Fruit fly (Drosophila melanogaster) whole organism: ENCODE results near the gene grn.

Source experiments
- CG8478 ChIP-seq: fragments of >200 bp; optimal IDR thresholded peaks from 2 replicates; lab custom pipeline; 2018; ENCODE audit warnings: inconsistent platforms
- Dll ChIP-seq: fragments of >200 bp; optimal IDR thresholded peaks from 2 replicates; lab custom pipeline; 2017
- EcR ChIP-seq, 2 experiments: fragments of >200 bp; optimal IDR thresholded peaks; 2 replicates each; lab custom pipeline; 2017; ENCODE audit warnings: missing biosample characterization in 2 of 2, missing genetic modification characterization in 2 of 2, missing genetic modification reagents in 2 of 2
- pan ChIP-seq: fragments of >200 bp; optimal IDR thresholded peaks from 2 replicates; lab custom pipeline; 2017
- psq ChIP-seq: fragments of >200 bp; optimal IDR thresholded peaks from 2 replicates; lab custom pipeline; 2017
- usp ChIP-seq: fragments of >200 bp; optimal IDR thresholded peaks from 2 replicates; lab custom pipeline; 2017; ENCODE audit warnings: missing biosample characterization, missing genetic modification characterization, mixed read lengths

grn gene

dm6 chr3R:8155735-8156670 is 25.2 kb downstream of the grn start:
- TF ChIP-seq pan (lab: Kevin White, UChicago) (no peak), CG8478 (lab: Kevin White, UChicago) (no peak), Dll (lab: Kevin White, UChicago) (no peak), usp (GFP tag; lab: Kevin White, UChicago) (no peak), EcR (GFP tag; optimal IDR thresholded peaks at IDR 0.05; lab: Kevin White, UChicago) (no peak), psq (lab: Kevin White, UChicago) (no peak)

- TF ChIP-seq EcR (GFP tag; optimal IDR thresholded peaks at IDR 0.05; lab: Kevin White, UChicago): no peak
- TF ChIP-seq usp (GFP tag; lab: Kevin White, UChicago): no peak
- TF ChIP-seq Dll (lab: Kevin White, UChicago): no peak
- TF ChIP-seq pan (lab: Kevin White, UChicago): no peak
Measured at dm6 chr3R:8153958-8154606, 27.2 kb downstream of the grn start.

dm6 chr3R:8152578-8153191 is 28.6 kb downstream of the grn start:
- no peak for TF ChIP-seq pan (lab: Kevin White, UChicago)
- TF ChIP-seq EcR (GFP tag; optimal IDR thresholded peaks at IDR 0.05; lab: Kevin White, UChicago): no peak

- TF ChIP-seq usp (GFP tag; lab: Kevin White, UChicago): no peak
Measured at dm6 chr3R:8151163-8151562, 30.1 kb downstream of the grn start.

DNA sequence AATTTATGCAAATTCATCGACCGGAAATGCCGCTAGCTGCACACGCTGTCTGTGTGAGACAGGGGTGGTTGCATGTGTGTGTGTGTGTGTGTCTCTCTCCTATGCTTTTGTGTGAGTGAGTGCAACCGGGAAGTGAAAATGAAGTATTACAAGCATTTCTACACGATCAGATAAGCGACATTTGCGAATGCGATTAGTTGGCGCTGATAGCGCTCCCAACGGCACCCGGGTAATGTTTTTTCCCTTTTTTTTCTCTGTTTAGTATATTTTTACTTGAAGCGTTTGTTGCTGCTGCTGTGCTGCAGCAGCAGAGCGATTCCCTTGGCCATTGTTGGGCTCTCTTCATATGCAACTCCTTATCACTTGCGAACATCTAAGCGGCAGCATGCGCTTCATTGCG is 31.2 kb downstream of the grn start:
- TF ChIP-seq CG8478 (lab: Kevin White, UChicago): no peak
- no peak for TF ChIP-seq Dll (lab: Kevin White, UChicago)
- TF ChIP-seq psq (lab: Kevin White, UChicago): no peak
- TF ChIP-seq usp (GFP tag; lab: Kevin White, UChicago): no peak
- TF ChIP-seq pan (lab: Kevin White, UChicago): no peak
- no peak for TF ChIP-seq EcR (GFP tag; optimal IDR thresholded peaks at IDR 0.05; lab: Kevin White, UChicago)

DNA sequence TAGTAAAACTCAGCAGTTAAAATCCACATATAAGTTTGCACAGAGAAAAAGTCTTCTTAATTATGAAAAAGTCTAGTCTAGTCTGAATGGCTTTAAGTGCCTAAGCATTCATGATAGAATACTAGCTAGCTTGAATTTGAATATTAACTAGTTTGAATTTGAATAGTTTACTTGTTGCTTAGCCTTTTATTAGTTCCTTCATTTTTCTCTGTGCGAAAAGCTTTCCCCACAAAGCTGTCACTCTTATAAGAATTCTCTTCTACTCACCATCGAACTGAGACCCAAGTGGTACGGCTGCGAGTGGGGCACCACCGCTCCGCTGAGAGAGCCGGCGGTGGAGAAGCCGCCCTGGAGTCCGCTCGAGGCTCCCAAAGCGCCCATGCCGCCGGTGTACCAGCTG is 32.2 kb downstream of the grn start:
- TF ChIP-seq psq (lab: Kevin White, UChicago): no peak
- TF ChIP-seq pan (lab: Kevin White, UChicago): no peak
- no peak for TF ChIP-seq EcR (GFP tag; optimal IDR thresholded peaks at IDR 0.05; lab: Kevin White, UChicago)
- TF ChIP-seq usp (GFP tag; lab: Kevin White, UChicago): no peak
- no peak for TF ChIP-seq CG8478 (lab: Kevin White, UChicago)
- no peak for TF ChIP-seq Dll (lab: Kevin White, UChicago)

- no peak for TF ChIP-seq EcR (GFP tag; optimal IDR thresholded peaks at IDR 0.05; lab: Kevin White, UChicago)
- no peak for TF ChIP-seq Dll (lab: Kevin White, UChicago)
- TF ChIP-seq psq (lab: Kevin White, UChicago): no peak
- TF ChIP-seq pan (lab: Kevin White, UChicago): no peak
- TF ChIP-seq usp (GFP tag; lab: Kevin White, UChicago): no peak
- TF ChIP-seq CG8478 (lab: Kevin White, UChicago): no peak
Measured at dm6 chr3R:8146892-8147384, 34.3 kb downstream of the grn start.

- TF ChIP-seq psq (lab: Kevin White, UChicago) (no peak), Dll (lab: Kevin White, UChicago) (no peak), usp (GFP tag; lab: Kevin White, UChicago) (no peak), EcR (GFP tag; optimal IDR thresholded peaks at IDR 0.05; lab: Kevin White, UChicago) (no peak), CG8478 (lab: Kevin White, UChicago) (no peak), pan (lab: Kevin White, UChicago) (no peak)
Measured at dm6 chr3R:8145764-8146163, 35.5 kb downstream of the grn start.

DNA sequence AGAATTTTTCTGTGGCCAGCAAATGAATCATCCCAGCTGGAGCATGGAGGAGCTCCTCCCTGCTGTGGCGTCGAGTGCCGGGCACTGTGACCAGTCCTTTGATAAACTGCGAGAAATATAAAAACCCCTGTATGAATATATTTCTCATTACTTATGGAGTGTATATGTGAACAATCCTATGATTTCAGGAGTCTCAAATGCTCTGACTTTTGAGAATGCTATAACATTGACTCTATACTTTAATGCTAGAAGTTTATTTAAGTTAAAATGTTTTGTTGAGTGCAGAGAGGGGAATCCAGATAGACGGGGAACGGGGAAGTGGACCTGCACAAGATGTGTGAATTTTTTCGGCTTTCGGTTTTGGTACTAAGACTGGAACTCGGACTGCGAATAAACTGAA is 39.1 kb downstream of the grn start:
- TF ChIP-seq EcR (GFP tag; optimal IDR thresholded peaks at IDR 0.05; lab: Kevin White, UChicago): no peak
- no peak for TF ChIP-seq usp (GFP tag; lab: Kevin White, UChicago)
- TF ChIP-seq pan (lab: Kevin White, UChicago): no peak
- no peak for TF ChIP-seq Dll (lab: Kevin White, UChicago)
- TF ChIP-seq CG8478 (lab: Kevin White, UChicago): no peak
- TF ChIP-seq psq (lab: Kevin White, UChicago): no peak

DNA sequence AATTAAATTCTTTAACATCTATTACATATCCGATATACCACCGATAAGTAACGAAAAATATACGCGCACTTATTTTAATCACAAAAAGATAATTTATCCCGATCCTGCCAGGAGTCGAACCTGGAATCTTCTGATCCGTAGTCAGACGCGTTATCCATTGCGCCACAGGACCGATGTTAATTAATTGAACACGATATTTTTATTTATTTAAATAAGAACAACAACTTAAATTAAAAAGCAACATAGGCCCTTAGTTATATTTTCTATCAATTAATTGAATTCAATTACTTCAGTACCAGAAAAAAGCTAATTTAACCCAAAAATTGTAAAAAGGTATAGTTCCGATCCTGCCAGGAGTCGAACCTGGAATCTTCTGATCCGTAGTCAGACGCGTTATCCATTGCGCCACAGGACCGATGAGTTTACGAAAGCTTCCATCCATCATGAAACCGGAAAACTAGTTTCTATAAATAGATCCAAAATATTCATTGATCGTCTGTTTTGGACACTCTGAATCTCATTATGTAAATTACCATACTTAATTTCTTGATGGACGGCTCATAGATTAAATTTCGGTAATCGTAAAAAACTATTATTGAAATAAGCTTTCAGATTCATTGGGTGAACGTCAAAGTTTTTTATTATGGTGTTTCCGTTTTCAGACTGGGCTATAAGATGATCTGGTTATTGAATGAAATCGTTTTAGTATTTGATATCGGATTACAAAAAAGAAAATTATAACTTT is 40.4 kb downstream of the grn start:
- TF ChIP-seq psq (lab: Kevin White, UChicago): no peak
- no peak for TF ChIP-seq Dll (lab: Kevin White, UChicago)
- no peak for TF ChIP-seq CG8478 (lab: Kevin White, UChicago)
- TF ChIP-seq EcR (GFP tag; optimal IDR thresholded peaks at IDR 0.05; lab: Kevin White, UChicago): no peak
- no peak for TF ChIP-seq pan (lab: Kevin White, UChicago)
- no peak for TF ChIP-seq usp (GFP tag; lab: Kevin White, UChicago)
